Fruit fly (Drosophila melanogaster): ENCODE results near the gene verm.

Gene verm

dm6 chr3L:19655923-19656322 is 39.1 kb downstream of the verm start (continued):
- peak; percentile 55 for TF ChIP-seq unpg (GFP tag; optimal IDR thresholded peaks at IDR 0.05)
- TF ChIP-seq Mes4 (GFP tag; optimal IDR thresholded peaks at IDR 0.05): no peak
- TF ChIP-seq pb (GFP tag; optimal IDR thresholded peaks at IDR 0.05): no peak
- peak; percentile 61 for TF ChIP-seq CG17829 (tag; optimal IDR thresholded peaks at IDR 0.05)
- 0 out of 2 replicates have a peak, but pooled peaks have one; percentile 36 for TF ChIP-seq slbo (GFP tag; IDR thresholded peaks at IDR 0.05)
- peak; percentile 27 for TF ChIP-seq Xbp1 (GFP tag; optimal IDR thresholded peaks at IDR 0.05)
- TF ChIP-seq Fer2 (tag; optimal IDR thresholded peaks at IDR 0.05): peak; percentile 22
- TF ChIP-seq CG34224 (GFP tag; IDR thresholded peaks at IDR 0.05; ENCODE audit: partially characterized antibody): no peak
- TF ChIP-seq usp (GFP tag; optimal IDR thresholded peaks at IDR 0.05): no peak
- TF ChIP-seq Doc3 (GFP tag; IDR thresholded peaks at IDR 0.05; ENCODE audit: partially characterized antibody): no peak
- no peak for TF ChIP-seq repo (GFP tag; optimal IDR thresholded peaks at IDR 0.05)
- peak; percentile 73 for TF ChIP-seq Asciz (GFP tag; optimal IDR thresholded peaks at IDR 0.05)
- no peak for TF ChIP-seq Myb (GFP tag; optimal IDR thresholded peaks at IDR 0.05)
- TF ChIP-seq sob (GFP tag; IDR thresholded peaks at IDR 0.05): no peak
- no peak for TF ChIP-seq CG7963 (GFP tag; IDR thresholded peaks at IDR 0.05; ENCODE audit: partially characterized antibody)
- peak; percentile 3 for TF ChIP-seq CG15011 (GFP tag; optimal IDR thresholded peaks at IDR 0.05)
- TF ChIP-seq Hr78 (GFP tag; optimal IDR thresholded peaks at IDR 0.05): peak in 1 of 2 experiments; percentile 53
- TF ChIP-seq CG11560 (tag; IDR thresholded peaks at IDR 0.05): no peak; the same call in 2 of the 3 replicates
- TF ChIP-seq MESR4 (GFP tag; optimal IDR thresholded peaks at IDR 0.05): no peak
- TF ChIP-seq CG10267 (tag; optimal IDR thresholded peaks at IDR 0.05): peak; percentile 55
- TF ChIP-seq Drgx (GFP tag; IDR thresholded peaks at IDR 0.05): no peak
- no peak for TF ChIP-seq Eip74EF (GFP tag; optimal IDR thresholded peaks at IDR 0.05)
- no peak for TF ChIP-seq CG30431 (GFP tag; optimal IDR thresholded peaks at IDR 0.05)
- no peak for TF ChIP-seq sima (GFP tag; optimal IDR thresholded peaks at IDR 0.05)
- no peak for TF ChIP-seq NFAT (GFP tag; IDR thresholded peaks at IDR 0.05)
- peak; percentile 50 for TF ChIP-seq Ssrp (tag; optimal IDR thresholded peaks at IDR 0.05)
- peak; percentile 5 for TF ChIP-seq CG18476 (GFP tag; optimal IDR thresholded peaks at IDR 0.05)
- peak; percentile 64 for TF ChIP-seq phol (tag; optimal IDR thresholded peaks at IDR 0.05)
- peak; percentile 72 for TF ChIP-seq dysf (GFP tag; IDR thresholded peaks at IDR 0.05)
- TF ChIP-seq CG16813 (GFP tag; IDR thresholded peaks at IDR 0.05; ENCODE audit: partially characterized antibody): no peak
- peak; percentile 63 for TF ChIP-seq CG7556 (GFP tag; optimal IDR thresholded peaks at IDR 0.05)
- no peak for TF ChIP-seq CG17186 (GFP tag; optimal IDR thresholded peaks at IDR 0.05)
- TF ChIP-seq Jarid2 (GFP tag; optimal IDR thresholded peaks at IDR 0.05): no peak
- TF ChIP-seq CG6813 (GFP tag; optimal IDR thresholded peaks at IDR 0.05): peak; percentile 55
- peak; percentile 58 for TF ChIP-seq CG1529 (GFP tag; optimal IDR thresholded peaks at IDR 0.05)
- TF ChIP-seq CG12769 (tag; optimal IDR thresholded peaks at IDR 0.05): no peak
- TF ChIP-seq wdn (GFP tag; IDR thresholded peaks at IDR 0.05): no peak
- no peak for TF ChIP-seq jumu (GFP tag; optimal IDR thresholded peaks at IDR 0.05)
- TF ChIP-seq CG9817 (tag; optimal IDR thresholded peaks at IDR 0.05): peak; percentile 24
- no peak for TF ChIP-seq shn (GFP tag; optimal IDR thresholded peaks at IDR 0.05)
- TF ChIP-seq HLH3B (GFP tag; IDR thresholded peaks at IDR 0.05): peak; percentile 72
- TF ChIP-seq ranshi (GFP tag; IDR thresholded peaks at IDR 0.05): peak; percentile 12; the same call in 1 of the 2 replicates
- TF ChIP-seq Nf-YB (GFP tag; optimal IDR thresholded peaks at IDR 0.05): peak; percentile 56
- no peak for TF ChIP-seq CG6791 (GFP tag; IDR thresholded peaks at IDR 0.05; ENCODE audit: partially characterized antibody)
- TF ChIP-seq CG31441 (GFP tag; IDR thresholded peaks at IDR 0.05): peak; percentile 67
- TF ChIP-seq chm (GFP tag; IDR thresholded peaks at IDR 0.05): 0 out of 2 replicates have a peak, but pooled peaks have one; percentile 27
- TF ChIP-seq amos (GFP tag; IDR thresholded peaks at IDR 0.05; ENCODE audit: partially characterized antibody): no peak
- no peak for TF ChIP-seq sug (tag; optimal IDR thresholded peaks at IDR 0.05)
- no peak for TF ChIP-seq chinmo (GFP tag; IDR thresholded peaks at IDR 0.05; ENCODE audit: partially characterized antibody)

All from whole organism, embryonic.